Worm (Caenorhabditis elegans) whole organism, L2 larva: ENCODE measurements around the gene dod-19.

Source experiments
- R02D3.7 ChIP-seq: fragments of 150-350 bp; optimal IDR thresholded peaks from 2 replicates; lab custom pipeline; 2014; ENCODE audit warnings: missing biosample characterization, missing genetic modification characterization
- ama-1 ChIP-seq: fragments of 150-350 bp; optimal IDR thresholded peaks from 2 replicates; lab custom pipeline; 2018; ENCODE audit warnings: inconsistent platforms
- blmp-1 ChIP-seq: sonication (generic microtip); optimal IDR thresholded peaks from 2 replicates; lab custom pipeline; 2017; ENCODE audit warnings: missing genetic modification characterization, mild to moderate bottlenecking, missing compliant biosample characterization, antibody characterized with exemption, moderate library complexity; ENCODE audit not compliant: insufficient read depth
- ceh-16 ChIP-seq: fragments of 150-350 bp; optimal IDR thresholded peaks from 2 replicates; lab custom pipeline; 2014; ENCODE audit warnings: missing biosample characterization, missing genetic modification characterization
- elt-3 ChIP-seq: sonication (generic microtip); optimal IDR thresholded peaks from 2 replicates; lab custom pipeline; 2017; ENCODE audit warnings: missing biosample characterization, missing genetic modification characterization
- lin-39 ChIP-seq: fragments of 150-350 bp; optimal IDR thresholded peaks from 2 replicates; lab custom pipeline; 2014; ENCODE audit warnings: missing biosample characterization, missing genetic modification reagents, missing genetic modification characterization
- mdl-1 ChIP-seq, 2 experiments: fragments of 150-350 bp in 1 of 2; sonication (generic microtip) in 1 of 2; optimal IDR thresholded peaks; 2 replicates each; lab custom pipeline; 2017; ENCODE audit warnings: missing biosample characterization in 2 of 2, missing genetic modification characterization in 2 of 2
- nhr-12 ChIP-seq: fragments of 150-350 bp; optimal IDR thresholded peaks from 2 replicates; lab custom pipeline; 2014; ENCODE audit warnings: missing biosample characterization, missing genetic modification characterization
- snpc-4 ChIP-seq: fragments of 150-350 bp; optimal IDR thresholded peaks from 2 replicates; lab custom pipeline; 2014; ENCODE audit warnings: missing biosample characterization, missing genetic modification characterization
- zag-1 ChIP-seq: fragments of 150-350 bp; optimal IDR thresholded peaks from 2 replicates; lab custom pipeline; 2014; ENCODE audit warnings: missing biosample characterization, missing genetic modification characterization

- TF ChIP-seq nhr-12 (no peak), mdl-1 (tag; optimal IDR thresholded peaks at IDR 0.05; lab: Kevin White, UChicago) (no peak), blmp-1 (tag; lab: Kevin White, UChicago) (no peak), ceh-16 (tag; lab: Kevin White, UChicago) (no peak), elt-3 (no peak), ama-1 (lab: Kevin White, UChicago) (no peak), R02D3.7 (no peak), snpc-4 (no peak), lin-39 (tag; lab: Kevin White, UChicago) (no peak), zag-1 (tag; lab: Kevin White, UChicago) (no peak)
Observed at ce11 chrV:380186-380585, 34.4 kb downstream of the dod-19 start, which contains the start of gene mltn-8.
